Worm (Caenorhabditis elegans) whole organism, young adult: ENCODE measurements around the gene F46G11.2.

Source experiments
- B0336.3 ChIP-seq: fragments of 200-800 bp; sonication (Bioruptor generic); IDR thresholded peaks from 2 replicates; pipeline ENCODE4 v1.3.6; 2022; ENCODE audit warnings: missing genetic modification characterization, missing compliant biosample characterization
- F23B12.7 ChIP-seq: sonication (generic microtip); optimal IDR thresholded peaks from 2 replicates; lab custom pipeline; 2017; ENCODE audit warnings: missing genetic modification characterization, mild to moderate bottlenecking, missing compliant biosample characterization, antibody characterized with exemption, moderate library complexity; ENCODE audit not compliant: insufficient read depth
- K12H6.12 ChIP-seq: fragments of 200-800 bp; sonication (Bioruptor generic); optimal IDR thresholded peaks from 2 replicates; lab custom pipeline; 2018; ENCODE audit warnings: mild to moderate bottlenecking, missing genetic modification characterization, missing compliant biosample characterization
- T26A5.8 ChIP-seq: sonication (generic microtip); optimal IDR thresholded peaks from 2 replicates; lab custom pipeline; 2016; ENCODE audit warnings: missing genetic modification characterization, missing compliant biosample characterization
- akir-1 ChIP-seq: fragments of 200-800 bp; sonication (Bioruptor generic); optimal IDR thresholded peaks from 2 replicates; lab custom pipeline; 2018; ENCODE audit warnings: mild to moderate bottlenecking, missing genetic modification characterization, moderate library complexity, missing compliant biosample characterization
- athp-1 ChIP-seq: sonication (generic microtip); optimal IDR thresholded peaks from 2 replicates; lab custom pipeline; 2017; ENCODE audit warnings: mild to moderate bottlenecking, missing genetic modification characterization, missing compliant biosample characterization
- bed-2 ChIP-seq: fragments of 200-800 bp; sonication (Bioruptor generic); IDR thresholded peaks from 2 replicates; pipeline ENCODE4 v1.3.6; 2022; ENCODE audit warnings: missing genetic modification reagents, missing genetic modification characterization, missing compliant biosample characterization
- cebp-1 ChIP-seq, 2 experiments: fragments of 200-800 bp in 1 of 2; sonication (Bioruptor generic) in 1 of 2; sonication (generic microtip) in 1 of 2; IDR thresholded peaks in 1 of 2; optimal IDR thresholded peaks in 1 of 2; 2 replicates each; pipeline versions ENCODE4 v1.3.6 to Lab custom; 2017 to 2022; ENCODE audit warnings: missing compliant biosample characterization in 2 of 2, missing genetic modification characterization in 2 of 2, mild to moderate bottlenecking in 1 of 2, missing genetic modification reagents in 1 of 2, moderate library complexity in 1 of 2
- dox-1 ChIP-seq: fragments of 200-800 bp; sonication (Bioruptor generic); IDR thresholded peaks from 2 replicates; pipeline ENCODE4 v1.3.6; 2022; ENCODE audit warnings: missing genetic modification reagents, missing genetic modification characterization, missing compliant biosample characterization
- egl-44 ChIP-seq: fragments of 200-800 bp; sonication (Bioruptor generic); IDR thresholded peaks from 2 replicates; pipeline ENCODE4 v1.3.6; 2022; ENCODE audit warnings: missing genetic modification reagents, missing genetic modification characterization, missing compliant biosample characterization
- egrh-3 ChIP-seq: fragments of 200-800 bp; sonication (Bioruptor generic); IDR thresholded peaks from 2 replicates; pipeline ENCODE4 v1.3.6; 2022; ENCODE audit warnings: missing genetic modification reagents, missing genetic modification characterization, missing compliant biosample characterization
- ets-4 ChIP-seq: fragments of 200-800 bp; sonication (Bioruptor generic); optimal IDR thresholded peaks from 2 replicates; lab custom pipeline; 2018; ENCODE audit warnings: mild to moderate bottlenecking, missing genetic modification characterization, missing compliant biosample characterization
- him-1 ChIP-seq: sonication (generic microtip); optimal IDR thresholded peaks from 2 replicates; lab custom pipeline; 2016; ENCODE audit warnings: missing genotype, missing genetic modification reagents, missing genetic modification characterization, missing compliant biosample characterization
- hmg-1.2 ChIP-seq: fragments of 200-800 bp; sonication (Bioruptor generic); IDR thresholded peaks from 2 replicates; pipeline ENCODE4 v1.3.6; 2022; ENCODE audit warnings: missing genetic modification reagents, missing genetic modification characterization, missing compliant biosample characterization
- hsf-1 ChIP-seq: fragments of 200-800 bp; sonication (Bioruptor generic); IDR thresholded peaks from 2 replicates; pipeline ENCODE4 v1.3.6; 2022; ENCODE audit warnings: missing genetic modification reagents, missing genetic modification characterization, missing compliant biosample characterization
- lag-1 ChIP-seq: fragments of 200-800 bp; sonication (Bioruptor generic); IDR thresholded peaks from 2 replicates; pipeline ENCODE4 v1.3.6; 2022; ENCODE audit warnings: missing genetic modification reagents, missing genetic modification characterization, missing compliant biosample characterization
- lin-26 ChIP-seq: fragments of 200-800 bp; sonication (Bioruptor generic); IDR thresholded peaks from 2 replicates; pipeline ENCODE4 v1.3.6; 2022; ENCODE audit warnings: missing genetic modification reagents, missing genetic modification characterization, missing compliant biosample characterization
- madf-10 ChIP-seq: sonication (generic microtip); optimal IDR thresholded peaks from 2 replicates; lab custom pipeline; 2016; ENCODE audit warnings: mild to moderate bottlenecking, missing genetic modification characterization, missing compliant biosample characterization
- madf-6 ChIP-seq: fragments of 200-800 bp; sonication (Bioruptor generic); IDR thresholded peaks from 2 replicates; pipeline ENCODE4 v1.3.6; 2022; ENCODE audit warnings: missing genetic modification reagents, missing genetic modification characterization, missing compliant biosample characterization
- nfyb-1 ChIP-seq: fragments of 200-800 bp; sonication (Bioruptor generic); IDR thresholded peaks from 2 replicates; pipeline ENCODE4 v1.3.6; 2022; ENCODE audit warnings: missing genetic modification reagents, missing genetic modification characterization, missing compliant biosample characterization
- nhr-120 ChIP-seq: fragments of 200-800 bp; sonication (Bioruptor generic); IDR thresholded peaks from 2 replicates; pipeline ENCODE4 v1.3.6; 2022; ENCODE audit warnings: missing genetic modification characterization, missing compliant biosample characterization
- nhr-80 ChIP-seq: sonication (generic microtip); optimal IDR thresholded peaks from 2 replicates; lab custom pipeline; 2016; ENCODE audit warnings: missing genetic modification characterization, missing compliant biosample characterization
- rcor-1 ChIP-seq: fragments of 200-800 bp; sonication (Bioruptor generic); IDR thresholded peaks from 2 replicates; pipeline ENCODE4 v1.3.6; 2022; ENCODE audit warnings: missing genetic modification reagents, missing genetic modification characterization, missing compliant biosample characterization
- sea-2 ChIP-seq: fragments of 200-800 bp; sonication (Bioruptor generic); IDR thresholded peaks from 2 replicates; pipeline ENCODE4 v1.3.6; 2022; ENCODE audit warnings: missing genetic modification characterization, missing compliant biosample characterization
- snpc-1.1 ChIP-seq: sonication (generic microtip); optimal IDR thresholded peaks from 2 replicates; lab custom pipeline; 2017; ENCODE audit warnings: missing genetic modification characterization, mild to moderate bottlenecking, missing compliant biosample characterization, antibody characterized with exemption, moderate library complexity, missing genotype, missing genetic modification reagents; ENCODE audit not compliant: insufficient read depth
- somi-1 ChIP-seq: fragments of 200-800 bp; sonication (Bioruptor generic); optimal IDR thresholded peaks from 2 replicates; lab custom pipeline; 2018; ENCODE audit warnings: mild to moderate bottlenecking, missing genetic modification characterization, missing compliant biosample characterization
- sptf-2 ChIP-seq: fragments of 200-800 bp; sonication (Bioruptor generic); optimal IDR thresholded peaks from 2 replicates; lab custom pipeline; 2018; ENCODE audit warnings: mild to moderate bottlenecking, missing genetic modification characterization, missing compliant biosample characterization
- tbx-9 ChIP-seq: sonication (generic microtip); optimal IDR thresholded peaks from 2 replicates; lab custom pipeline; 2016; ENCODE audit warnings: borderline replicate concordance, missing genetic modification characterization, inconsistent platforms, missing compliant biosample characterization
- unc-62 ChIP-seq: fragments of 150-350 bp; optimal IDR thresholded peaks from 2 replicates; lab custom pipeline; 2014; ENCODE audit warnings: missing biosample characterization, missing genetic modification reagents, missing genetic modification characterization
- xnd-1 ChIP-seq: sonication (generic microtip); optimal IDR thresholded peaks from 2 replicates; lab custom pipeline; 2016; ENCODE audit warnings: missing genotype, missing genetic modification reagents, missing genetic modification characterization, missing compliant biosample characterization
- zfh-2 ChIP-seq: fragments of 200-800 bp; sonication (Bioruptor generic); conservative IDR thresholded peaks from 2 replicates; pipeline ENCODE4 v1.3.6; 2022; ENCODE audit warnings: missing genetic modification reagents, missing genetic modification characterization, missing compliant biosample characterization
- zim-3 ChIP-seq: sonication (generic microtip); optimal IDR thresholded peaks from 2 replicates; lab custom pipeline; 2017; ENCODE audit warnings: mild to moderate bottlenecking, missing genetic modification characterization, moderate library complexity, missing compliant biosample characterization
- ztf-26 ChIP-seq: sonication (generic microtip); optimal IDR thresholded peaks from 2 replicates; lab custom pipeline; 2017; ENCODE audit warnings: missing genetic modification characterization, missing compliant biosample characterization
- ztf-28 ChIP-seq: fragments of 200-800 bp; sonication (Bioruptor generic); IDR thresholded peaks from 2 replicates; pipeline ENCODE4 v1.3.6; 2022; ENCODE audit warnings: missing genetic modification reagents, missing genetic modification characterization, missing compliant biosample characterization

F46G11.2 gene

ce11 chrX:5816346-5816745 lies 28.4 kb downstream of the F46G11.2 start (continued):
- no peak for TF ChIP-seq B0336.3
- peak; percentile 17 for TF ChIP-seq K12H6.12 (tag; lab: Kevin White, UChicago)
- TF ChIP-seq xnd-1 (tag; lab: Kevin White, UChicago), result no peak

ce11 chrX:5817078-5817477 lies 29.1 kb downstream of the F46G11.2 start:
- no peak for TF ChIP-seq bed-2 (GFP tag; lab: Robert Waterston, UW)
- TF ChIP-seq rcor-1 (GFP tag; lab: Robert Waterston, UW), result no peak
- no peak for TF ChIP-seq cebp-1 (GFP tag; IDR thresholded peaks at IDR 0.05; lab: Robert Waterston, UW)
- TF ChIP-seq cebp-1 (tag; optimal IDR thresholded peaks at IDR 0.05; lab: Kevin White, UChicago), result peak; percentile 11
- TF ChIP-seq F23B12.7 (tag; lab: Kevin White, UChicago), result no peak
- no peak for TF ChIP-seq somi-1

- 0 out of 2 replicates have a peak, but pooled peaks have one; percentile 39 for TF ChIP-seq lin-26 (GFP tag; lab: Robert Waterston, UW)
- no peak for TF ChIP-seq nhr-80 (tag; lab: Kevin White, UChicago)
- TF ChIP-seq zfh-2, result peak; percentile 91
- TF ChIP-seq nhr-120, result no peak
- TF ChIP-seq egrh-3 (GFP tag; lab: Robert Waterston, UW), result peak; percentile 60; the same call in 1 of the 2 replicates
- TF ChIP-seq hsf-1 (GFP tag; lab: Robert Waterston, UW), result no peak
- TF ChIP-seq lag-1 (GFP tag; lab: Robert Waterston, UW), result no peak
- TF ChIP-seq akir-1 (GFP tag; lab: Kevin White, UChicago), result no peak
- no peak for TF ChIP-seq ets-4
- 0 out of 2 replicates have a peak, but pooled peaks have one; percentile 20 for TF ChIP-seq dox-1 (GFP tag; lab: Robert Waterston, UW)
- TF ChIP-seq ztf-26 (tag; lab: Kevin White, UChicago), result no peak
- TF ChIP-seq unc-62 (GFP tag; lab: Kevin White, UChicago), result no peak
- TF ChIP-seq sea-2 (GFP tag; lab: Robert Waterston, UW), result no peak
- TF ChIP-seq sptf-2 (GFP tag; lab: Kevin White, UChicago), result peak; percentile 45
- TF ChIP-seq athp-1 (tag; lab: Kevin White, UChicago), result no peak
- TF ChIP-seq tbx-9 (tag; lab: Kevin White, UChicago), result no peak
- no peak for TF ChIP-seq ztf-28 (GFP tag; lab: Robert Waterston, UW)
- TF ChIP-seq T26A5.8, result no peak
- no peak for TF ChIP-seq hmg-1.2 (GFP tag; lab: Robert Waterston, UW)
- TF ChIP-seq him-1 (tag; lab: Kevin White, UChicago), result no peak
Measured at ce11 chrX:5818176-5818575, 30.2 kb downstream of the F46G11.2 start.

DNA sequence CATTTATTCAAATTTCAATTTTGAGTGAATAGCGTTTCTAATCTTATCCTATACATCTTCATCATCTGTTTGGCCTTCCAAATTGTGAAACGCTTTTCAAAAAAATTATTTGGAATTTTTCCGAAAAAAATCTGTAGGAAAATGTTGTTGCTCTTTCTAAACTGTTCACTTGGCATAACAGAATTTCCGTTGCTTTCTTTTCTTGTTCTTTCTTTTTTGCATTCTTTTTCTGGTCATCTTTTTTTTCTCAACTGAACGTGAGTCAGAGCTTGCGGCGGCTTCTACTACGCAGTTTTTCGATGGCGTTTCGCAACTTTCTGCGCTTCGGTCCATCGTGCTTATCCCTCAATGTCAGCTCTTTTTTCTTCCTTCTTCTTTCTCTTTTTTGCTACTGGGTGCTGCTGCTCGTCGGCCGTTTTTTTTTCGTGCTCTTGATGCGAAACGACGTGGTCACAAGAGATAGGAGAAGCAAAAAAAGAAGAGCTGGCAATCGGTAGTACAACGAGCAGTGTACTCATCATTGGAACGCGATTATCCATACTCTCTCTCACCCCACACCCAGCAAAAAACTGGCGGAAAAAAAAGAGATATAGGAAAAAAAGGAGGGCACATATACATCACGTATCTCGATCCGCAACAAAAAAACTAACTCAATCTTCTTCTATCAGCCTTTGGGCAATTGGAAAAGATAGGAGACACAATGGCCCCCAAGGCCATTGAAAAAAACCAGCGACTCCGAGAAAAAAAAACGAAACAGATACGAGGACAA lies 31.9 kb downstream of the F46G11.2 start:
- TF ChIP-seq zim-3 (tag; lab: Kevin White, UChicago), result no peak
- no peak for TF ChIP-seq egl-44 (GFP tag; lab: Robert Waterston, UW)
- TF ChIP-seq cebp-1 (GFP tag; IDR thresholded peaks at IDR 0.05; lab: Robert Waterston, UW), result no peak
- TF ChIP-seq cebp-1 (tag; optimal IDR thresholded peaks at IDR 0.05; lab: Kevin White, UChicago), result peak; percentile 79
- peak; percentile 7 for TF ChIP-seq madf-10
- no peak for TF ChIP-seq ets-4
- peak; percentile 72; the same call in 1 of the 2 replicates for TF ChIP-seq zfh-2
- peak; percentile 80 for TF ChIP-seq somi-1

ce11 chrX:5820880-5821279 lies 32.9 kb downstream of the F46G11.2 start:
- TF ChIP-seq snpc-1.1 (tag; lab: Kevin White, UChicago) (no peak), nfyb-1 (GFP tag; lab: Robert Waterston, UW) (0 out of 2 replicates have a peak, but pooled peaks have one; percentile 32), T26A5.8 (no peak), zfh-2 (peak; percentile 80), madf-6 (GFP tag; lab: Robert Waterston, UW) (no peak)
